Fruit fly (Drosophila melanogaster): ENCODE measurements around the gene Men-b.

Men-b gene

DNA sequence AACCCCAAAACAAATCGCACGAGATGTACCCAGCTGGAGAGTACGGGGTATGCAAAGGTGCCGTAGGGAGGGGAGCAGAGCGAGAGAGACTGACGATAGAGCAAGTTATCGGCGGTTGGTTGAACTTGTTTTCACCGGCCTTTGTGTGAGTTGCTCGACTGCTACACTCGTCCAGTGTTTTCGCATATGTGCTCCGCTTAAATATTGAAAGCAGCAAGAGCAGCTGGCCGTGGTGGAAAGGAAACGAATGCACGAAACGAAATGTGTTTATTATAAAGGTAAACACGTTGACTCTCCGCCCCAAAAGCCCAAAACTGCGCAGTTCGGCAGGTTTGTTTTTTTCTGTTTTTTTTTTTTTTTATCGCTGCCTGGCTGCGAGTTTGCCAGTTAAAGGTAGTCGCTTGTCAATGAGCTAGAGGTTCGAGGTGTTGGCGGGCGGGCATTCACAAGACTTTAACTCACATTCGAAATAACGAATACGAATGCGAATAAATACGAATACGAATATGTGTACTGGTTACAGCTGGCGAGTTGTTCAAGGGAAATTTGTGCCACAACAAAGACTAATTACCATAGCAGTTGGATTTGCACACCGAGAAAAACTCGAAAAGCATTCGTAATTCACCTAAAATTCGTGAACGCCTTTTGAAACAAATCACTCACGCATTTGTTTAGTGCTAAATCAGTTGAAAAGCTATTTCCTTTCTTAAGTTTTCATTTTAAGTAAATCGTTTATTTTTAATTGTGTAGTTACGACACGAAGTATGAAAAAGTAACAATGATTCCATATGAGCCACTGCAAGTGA lies 21.7 kb upstream of the Men-b start (continued):
- TF ChIP-seq CG15514 (GFP tag; optimal IDR thresholded peaks at IDR 0.05): no peak
- TF ChIP-seq trem (tag; optimal IDR thresholded peaks at IDR 0.05): no peak
- no peak for TF ChIP-seq HLH4C (GFP tag; IDR thresholded peaks at IDR 0.05; ENCODE audit: partially characterized antibody)
- TF ChIP-seq Xrp1 (GFP tag; IDR thresholded peaks at IDR 0.05): no peak
- no peak for TF ChIP-seq gsb (GFP tag; IDR thresholded peaks at IDR 0.05)
- TF ChIP-seq CG16863 (GFP tag; optimal IDR thresholded peaks at IDR 0.05): no peak
- TF ChIP-seq cad (GFP tag; optimal IDR thresholded peaks at IDR 0.05): no peak
- peak; percentile 25 for TF ChIP-seq lab (GFP tag; optimal IDR thresholded peaks at IDR 0.05)
- TF ChIP-seq odd (GFP tag; optimal IDR thresholded peaks at IDR 0.05): no peak
- TF ChIP-seq BtbVII (GFP tag; optimal IDR thresholded peaks at IDR 0.05): no peak
- no peak for TF ChIP-seq Hr3 (GFP tag; optimal IDR thresholded peaks at IDR 0.05)
- TF ChIP-seq Dip2 (GFP tag; IDR thresholded peaks at IDR 0.05): no peak
- no peak for TF ChIP-seq grn (GFP tag; optimal IDR thresholded peaks at IDR 0.05)
- no peak for TF ChIP-seq fru (optimal IDR thresholded peaks at IDR 0.05)
- TF ChIP-seq inv (GFP tag; IDR thresholded peaks at IDR 0.05; ENCODE audit: partially characterized antibody): no peak
- no peak; the same call in 1 of the 2 replicates for TF ChIP-seq amos (GFP tag; IDR thresholded peaks at IDR 0.05; ENCODE audit: partially characterized antibody)
- TF ChIP-seq cas (GFP tag; IDR thresholded peaks at IDR 0.05): no peak
- no peak; the same call in 1 of the 2 replicates for TF ChIP-seq sens-2 (GFP tag; IDR thresholded peaks at IDR 0.05)
- TF ChIP-seq Dek (tag; optimal IDR thresholded peaks at IDR 0.05): no peak
- TF ChIP-seq Ets65A (GFP tag): peak; percentile 88
- TF ChIP-seq E2f1 (GFP tag; IDR thresholded peaks at IDR 0.05): 0 out of 2 replicates have a peak, but pooled peaks have one; percentile 12
- peak; percentile 54 for TF ChIP-seq Meics (GFP tag; optimal IDR thresholded peaks at IDR 0.05)
- TF ChIP-seq CG18619 (GFP tag; optimal IDR thresholded peaks at IDR 0.05): no peak
- TF ChIP-seq zen2 (GFP tag; IDR thresholded peaks at IDR 0.05; ENCODE audit: partially characterized antibody): no peak
- TF ChIP-seq tio (GFP tag; optimal IDR thresholded peaks at IDR 0.05): no peak
- TF ChIP-seq CG3163 (GFP tag; optimal IDR thresholded peaks at IDR 0.05): peak; percentile 10
- no peak for TF ChIP-seq Sin3A (optimal IDR thresholded peaks at IDR 0.05)
- TF ChIP-seq mam (GFP tag; optimal IDR thresholded peaks at IDR 0.05): peak; percentile 26
- TF ChIP-seq scrt (GFP tag; optimal IDR thresholded peaks at IDR 0.05): no peak
- TF ChIP-seq Hey (tag; optimal IDR thresholded peaks at IDR 0.05): no peak
- TF ChIP-seq schlank (tag; optimal IDR thresholded peaks at IDR 0.05): no peak
- peak; percentile 39; the same call in 1 of the 3 replicates for TF ChIP-seq so (GFP tag; IDR thresholded peaks at IDR 0.05)
- no peak for TF ChIP-seq sqz (GFP tag; optimal IDR thresholded peaks at IDR 0.05)
- TF ChIP-seq aop (GFP tag; IDR thresholded peaks at IDR 0.05): no peak
- no peak for TF ChIP-seq CG42726 (GFP tag; IDR thresholded peaks at IDR 0.05; ENCODE audit: partially characterized antibody)
- TF ChIP-seq CG7357 (GFP tag; IDR thresholded peaks at IDR 0.05): no peak
- no peak for TF ChIP-seq emc (GFP tag; optimal IDR thresholded peaks at IDR 0.05)
- no peak for TF ChIP-seq CG1233 (GFP tag; optimal IDR thresholded peaks at IDR 0.05)
- no peak for TF ChIP-seq CG15601 (tag; optimal IDR thresholded peaks at IDR 0.05)
- TF ChIP-seq CG5953 (GFP tag; IDR thresholded peaks at IDR 0.05): no peak
- TF ChIP-seq CG3065 (GFP tag; optimal IDR thresholded peaks at IDR 0.05): no peak
- no peak for TF ChIP-seq dimm (GFP tag; IDR thresholded peaks at IDR 0.05)
- no peak for TF ChIP-seq H15 (GFP tag; IDR thresholded peaks at IDR 0.05)
- no peak for TF ChIP-seq CrebB (tag; optimal IDR thresholded peaks at IDR 0.05)
- TF ChIP-seq Rx (GFP tag; IDR thresholded peaks at IDR 0.05): no peak
- TF ChIP-seq h (optimal IDR thresholded peaks at IDR 0.05): no peak
- TF ChIP-seq z (GFP tag; IDR thresholded peaks at IDR 0.05): no peak
- TF ChIP-seq unc-4 (GFP tag; IDR thresholded peaks at IDR 0.05; ENCODE audit: partially characterized antibody): no peak
- no peak for TF ChIP-seq MBD-R2 (GFP tag; IDR thresholded peaks at IDR 0.05)
- TF ChIP-seq Neu2 (GFP tag; optimal IDR thresholded peaks at IDR 0.05; ENCODE audit: borderline replicate concordance): no peak
- TF ChIP-seq MESR4 (GFP tag; optimal IDR thresholded peaks at IDR 0.05): no peak

All from whole organism, embryonic.